Worm (Caenorhabditis elegans): ENCODE data around the gene msp-152.

The msp-152 gene

DNA sequence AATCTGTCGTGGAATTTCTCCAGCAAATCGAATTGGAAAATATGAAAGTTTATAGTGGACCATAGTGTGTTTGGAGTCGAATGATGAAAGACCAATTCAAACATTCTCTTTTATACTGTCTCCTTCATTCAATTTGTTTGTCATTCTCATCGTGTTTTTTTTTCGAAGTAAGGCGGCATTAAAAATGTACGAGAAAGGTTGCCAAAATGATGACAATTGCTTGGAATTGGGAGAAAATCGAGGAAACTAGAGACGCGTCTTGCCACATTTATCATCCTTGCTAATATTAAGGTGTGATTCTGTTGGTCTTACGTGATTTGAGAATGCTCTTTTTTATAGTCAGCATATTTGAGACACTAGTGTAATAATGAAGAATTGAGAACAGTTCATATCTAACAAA is 2.1 kb downstream of the msp-152 start, which contains the start of gene gst-30:
Gene gst-30, minus strand, starts transcription at position 101 of the 400 bp plus-strand sequence.
- no peak for TF ChIP-seq Y55F3AM.14 (GFP tag; optimal IDR thresholded peaks at IDR 0.05)
- TF ChIP-seq nhr-21 (tag; optimal IDR thresholded peaks at IDR 0.05), result no peak
- TF ChIP-seq ceh-16 (tag; optimal IDR thresholded peaks at IDR 0.05), result no peak
- TF ChIP-seq lin-11 (tag; optimal IDR thresholded peaks at IDR 0.05), result no peak
- TF ChIP-seq alr-1 (tag; optimal IDR thresholded peaks at IDR 0.05), result no peak
- TF ChIP-seq mdl-1 (tag; optimal IDR thresholded peaks at IDR 0.05), result no peak
- TF ChIP-seq elt-1 (tag; optimal IDR thresholded peaks at IDR 0.05), result no peak
- no peak for TF ChIP-seq ama-1 (optimal IDR thresholded peaks at IDR 0.05)

DNA sequence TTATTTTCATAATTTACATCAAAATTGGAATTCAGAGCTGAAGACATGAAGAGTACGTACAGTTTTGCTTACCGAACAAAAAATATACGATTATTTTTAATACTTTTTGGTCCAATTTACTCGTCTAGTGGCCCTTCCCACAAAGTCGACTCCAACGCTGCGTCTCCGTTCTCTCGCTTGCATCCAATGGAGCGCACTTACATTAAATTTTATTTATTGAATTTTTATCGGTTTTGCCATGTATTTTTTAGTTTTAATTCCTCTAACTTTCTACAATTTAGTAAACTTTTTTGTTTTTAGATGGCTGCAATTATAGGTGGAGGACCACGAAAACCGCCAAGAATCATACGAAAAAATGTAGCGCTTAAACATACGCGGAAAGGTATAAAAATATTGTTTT is 2.7 kb downstream of the msp-152 start, which contains the start of gene ZK546.5:
Gene ZK546.5, plus strand, starts transcription at position 301 of the 400 bp plus-strand sequence.
- TF ChIP-seq C34F6.9 (tag; optimal IDR thresholded peaks at IDR 0.05) (peak; percentile 34), sma-3 (GFP tag; optimal IDR thresholded peaks at IDR 0.05) (no peak), gmeb-1 (tag; optimal IDR thresholded peaks at IDR 0.05) (no peak), nhr-23 (tag; optimal IDR thresholded peaks at IDR 0.05) (no peak), ztf-4 (tag; optimal IDR thresholded peaks at IDR 0.05) (no peak), unc-55 (GFP tag; optimal IDR thresholded peaks at IDR 0.05) (peak; percentile 18)

DNA sequence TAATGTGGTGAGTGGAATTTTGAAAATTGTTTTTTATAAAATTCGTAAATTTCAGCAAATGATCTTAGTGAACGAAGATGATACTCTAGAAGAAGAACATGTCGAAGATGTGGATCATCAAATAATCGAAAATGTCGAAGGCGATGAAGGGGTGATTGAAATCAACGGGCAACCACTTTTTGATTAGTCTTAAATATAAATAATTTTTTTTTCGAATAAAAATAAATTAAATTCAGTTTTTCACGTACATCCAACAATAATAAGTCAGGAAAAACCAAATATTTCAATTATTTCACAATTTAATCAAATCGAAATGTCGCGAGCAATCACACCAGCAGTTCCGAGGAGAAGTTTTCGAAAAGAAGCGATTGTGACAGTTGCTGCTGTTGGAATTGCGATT is 4.9 kb downstream of the msp-152 start, which contains the start of gene ZK546.4:
Gene ZK546.4, plus strand, starts transcription at position 301 of the 400 bp plus-strand sequence.
- TF ChIP-seq mbf-1 (tag; optimal IDR thresholded peaks at IDR 0.05), result no peak
- TF ChIP-seq sma-9 (GFP tag; optimal IDR thresholded peaks at IDR 0.05), result no peak
- TF ChIP-seq sma-9 (tag; optimal IDR thresholded peaks at IDR 0.05), result no peak
- no peak for TF ChIP-seq peb-1 (tag; optimal IDR thresholded peaks at IDR 0.05)

DNA sequence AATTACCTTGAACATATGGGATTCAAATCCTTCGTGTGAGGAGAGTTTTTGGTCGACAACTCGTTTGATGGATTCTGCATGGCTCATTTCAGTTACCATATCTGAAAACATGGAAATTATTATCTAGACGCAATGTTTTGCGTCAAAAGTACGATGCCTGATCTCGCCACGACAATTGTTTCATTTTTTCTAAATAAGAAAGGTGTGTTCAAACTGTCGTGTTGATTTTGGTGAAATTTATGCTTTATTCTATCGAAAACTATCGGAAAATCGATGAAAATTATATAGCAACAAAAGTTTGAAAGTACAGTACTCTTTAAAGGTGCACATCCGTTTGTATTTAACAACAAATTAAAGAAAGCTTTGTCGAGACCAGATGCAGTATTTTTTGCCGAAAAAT is 8.2 kb downstream of the msp-152 start, which contains the start of gene cblc-1:
Gene cblc-1, minus strand, starts transcription at position 101 of the 400 bp plus-strand sequence.
- TF ChIP-seq ztf-1 (GFP tag; conservative IDR thresholded peaks at IDR 0.05) (no peak), mdl-1 (tag; optimal IDR thresholded peaks at IDR 0.05) (no peak), unc-55 (GFP tag; optimal IDR thresholded peaks at IDR 0.05) (no peak)

DNA sequence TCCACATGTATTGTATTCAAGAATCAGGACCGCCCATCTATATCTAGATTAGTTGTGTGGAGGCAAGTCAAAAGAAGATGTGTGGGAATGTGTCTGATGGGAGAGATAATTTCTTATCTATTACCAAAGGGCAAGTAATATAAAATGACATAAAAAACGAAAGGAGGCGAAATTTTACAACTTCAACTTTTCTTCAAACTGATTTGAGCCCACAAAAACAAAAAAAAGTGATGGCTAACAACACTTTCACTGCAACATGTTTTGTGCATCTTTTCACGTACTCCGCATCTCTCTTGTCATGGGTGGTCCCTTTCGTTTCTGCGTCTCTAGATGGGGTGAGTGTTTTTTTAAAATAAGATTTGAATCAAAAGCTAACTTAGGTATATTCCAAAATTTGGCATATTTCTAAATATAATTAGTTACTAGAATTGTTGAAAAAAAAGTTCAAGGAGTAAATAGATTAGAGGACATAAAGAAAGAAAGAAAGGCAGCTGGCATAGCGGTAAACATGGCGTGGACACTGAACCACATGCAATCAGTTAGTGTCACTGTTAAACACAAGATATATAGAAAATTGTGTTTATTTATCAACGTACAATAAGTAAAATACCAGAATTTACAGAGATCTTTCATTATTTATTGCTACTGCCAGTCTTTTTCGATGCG is 8.8 kb downstream of the msp-152 start, which contains the start of gene ZK546.19:
Gene ZK546.19, plus strand, starts transcription at position 186 of the 666 bp plus-strand sequence.
- TF ChIP-seq zag-1 (tag; optimal IDR thresholded peaks at IDR 0.05), result no peak
- peak in 1 of 2 experiments; percentile 43 for TF ChIP-seq lsy-2 (tag; optimal IDR thresholded peaks at IDR 0.05)
- peak; percentile 3 for TF ChIP-seq nhr-23 (tag; optimal IDR thresholded peaks at IDR 0.05)
- no peak for TF ChIP-seq R02D3.7 (tag; optimal IDR thresholded peaks at IDR 0.05)
- no peak for TF ChIP-seq F13H6.1 (tag; optimal IDR thresholded peaks at IDR 0.05)
- peak; percentile 36 for TF ChIP-seq ceh-16 (tag; optimal IDR thresholded peaks at IDR 0.05)
- TF ChIP-seq skn-1 (tag; optimal IDR thresholded peaks at IDR 0.05), result no peak
- no peak for TF ChIP-seq gmeb-1 (tag; optimal IDR thresholded peaks at IDR 0.05)
- no peak for TF ChIP-seq ztf-4 (tag; optimal IDR thresholded peaks at IDR 0.05)
- TF ChIP-seq nhr-237 (tag; optimal IDR thresholded peaks at IDR 0.05), result no peak
- TF ChIP-seq peb-1 (tag; optimal IDR thresholded peaks at IDR 0.05), result no peak
- peak; percentile 18 for TF ChIP-seq sem-4 (tag; optimal IDR thresholded peaks at IDR 0.05)
- TF ChIP-seq C34F6.9 (tag; optimal IDR thresholded peaks at IDR 0.05), result peak; percentile 59
- no peak for TF ChIP-seq blmp-1 (tag; optimal IDR thresholded peaks at IDR 0.05; ENCODE audit: insufficient read depth)
- no peak for TF ChIP-seq ama-1 (optimal IDR thresholded peaks at IDR 0.05)
- no peak for TF ChIP-seq aly-2 (tag; optimal IDR thresholded peaks at IDR 0.05)
- no peak for TF ChIP-seq dmd-4 (tag; optimal IDR thresholded peaks at IDR 0.05)
- TF ChIP-seq lin-13 (GFP tag; optimal IDR thresholded peaks at IDR 0.05), result no peak
- no peak for TF ChIP-seq unc-39 (tag; optimal IDR thresholded peaks at IDR 0.05)
- TF ChIP-seq nhr-11 (tag; optimal IDR thresholded peaks at IDR 0.05), result no peak
- TF ChIP-seq ztf-1 (GFP tag; conservative IDR thresholded peaks at IDR 0.05), result no peak
- no peak for TF ChIP-seq nhr-25 (tag; optimal IDR thresholded peaks at IDR 0.05)
- peak; percentile 7 for TF ChIP-seq fos-1 (tag; optimal IDR thresholded peaks at IDR 0.05)
- no peak for TF ChIP-seq mbf-1 (tag; optimal IDR thresholded peaks at IDR 0.05)
- TF ChIP-seq Y55F3AM.14 (GFP tag; optimal IDR thresholded peaks at IDR 0.05), result no peak
- peak; percentile 2 for TF ChIP-seq crh-2 (tag; optimal IDR thresholded peaks at IDR 0.05)
- no peak for TF ChIP-seq nhr-12 (tag; optimal IDR thresholded peaks at IDR 0.05)
- TF ChIP-seq nhr-77 (tag; optimal IDR thresholded peaks at IDR 0.05), result no peak
- no peak for TF ChIP-seq nhr-6 (tag; optimal IDR thresholded peaks at IDR 0.05)
- TF ChIP-seq sma-9 (GFP tag; optimal IDR thresholded peaks at IDR 0.05), result peak; percentile 32
- TF ChIP-seq sma-9 (tag; optimal IDR thresholded peaks at IDR 0.05), result no peak
- peak; percentile 94 for TF ChIP-seq elt-1 (tag; optimal IDR thresholded peaks at IDR 0.05)
- no peak for TF ChIP-seq mdl-1 (tag; optimal IDR thresholded peaks at IDR 0.05)
- no peak for TF ChIP-seq mab-5 (tag; optimal IDR thresholded peaks at IDR 0.05)
- no peak for TF ChIP-seq sma-3 (GFP tag; optimal IDR thresholded peaks at IDR 0.05)
- no peak for TF ChIP-seq ztf-11 (tag; optimal IDR thresholded peaks at IDR 0.05)
- no peak for TF ChIP-seq alr-1 (tag; optimal IDR thresholded peaks at IDR 0.05)
- no peak for TF ChIP-seq egl-27 (tag; optimal IDR thresholded peaks at IDR 0.05)
- TF ChIP-seq snpc-4 (tag; optimal IDR thresholded peaks at IDR 0.05), result no peak
- peak; percentile 7 for TF ChIP-seq unc-55 (GFP tag; optimal IDR thresholded peaks at IDR 0.05)
